Comparison of ENCODE assay signal across 1 fruit fly cellular context in the genomic region with DNA sequence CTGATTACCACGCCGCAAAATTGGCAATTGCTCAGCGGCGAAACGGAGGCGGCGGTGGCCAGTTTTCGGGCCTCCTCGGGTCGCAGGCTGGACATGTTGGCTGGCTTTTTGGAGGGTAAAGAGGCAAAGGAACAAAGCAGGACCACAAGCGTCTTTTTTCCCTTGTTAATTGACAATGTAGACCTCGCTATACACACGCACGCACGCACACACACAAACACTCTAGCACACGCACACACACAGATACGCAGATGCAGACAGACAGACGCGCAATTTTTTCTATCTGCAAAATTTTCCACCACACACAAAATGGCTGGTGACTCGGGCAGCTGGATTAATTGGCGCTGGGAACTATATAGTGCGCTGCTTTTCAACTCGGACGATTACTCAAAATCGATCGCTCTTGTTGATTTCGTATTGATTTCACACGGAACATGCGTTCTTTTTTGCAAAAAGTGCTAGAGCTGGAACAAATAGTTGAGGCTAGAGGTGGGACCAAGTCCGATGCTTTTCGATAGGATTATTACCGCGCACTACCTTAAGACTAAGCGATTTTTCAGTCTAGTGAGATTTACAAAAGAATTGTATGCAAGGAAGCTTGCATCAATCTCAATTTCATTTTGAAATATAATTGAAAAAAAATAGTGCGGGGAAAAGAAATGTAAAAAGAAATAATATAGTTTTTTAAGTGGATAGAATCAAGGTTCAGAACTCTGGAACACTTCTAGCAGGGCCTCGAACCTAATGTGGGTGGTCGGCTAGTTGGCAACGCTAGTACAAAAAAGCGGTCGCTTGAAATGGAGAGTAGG.
A peak's percentile ranks its signal among the peaks of the same experiment; 100 is the strongest.
TF ChIP-seq lines count a peak whose summit lies in the region.

A gene (minus strand): TSS at position 476 of the 809 bp plus-strand sequence.

TF ChIP-seq in whole organism, embryonic, 481 proteins besides CTCF, POLR2A, EP300 and RAD21 (continued from another document and continues in another):
- TF ChIP-seq CG10959 (GFP tag; IDR thresholded peaks at IDR 0.05; lab: Robert Waterston, UW) (no peak), zfh1 (GFP tag; IDR thresholded peaks at IDR 0.05; lab: Robert Waterston, UW) (peak; percentile 15; the same call in 1 of the 3 replicates), kah (GFP tag; optimal IDR thresholded peaks at IDR 0.05; lab: Kevin White, UChicago) (no peak), gcm2 (GFP tag; optimal IDR thresholded peaks at IDR 0.05; lab: Kevin White, UChicago) (no peak), Fer1 (GFP tag; optimal IDR thresholded peaks at IDR 0.05; lab: Kevin White, UChicago) (no peak), chn (GFP tag; optimal IDR thresholded peaks at IDR 0.05; lab: Kevin White, UChicago) (peak; percentile 24), Sin3A (optimal IDR thresholded peaks at IDR 0.05; lab: Kevin White, UChicago) (peak; percentile 90), gcm (GFP tag; optimal IDR thresholded peaks at IDR 0.05; lab: Kevin White, UChicago) (no peak), CG2712 (tag; optimal IDR thresholded peaks at IDR 0.05; lab: Kevin White, UChicago) (peak; percentile 64), Awh (GFP tag; IDR thresholded peaks at IDR 0.05; lab: Robert Waterston, UW) (no peak), CG12659 (GFP tag; optimal IDR thresholded peaks at IDR 0.05; lab: Kevin White, UChicago) (peak; percentile 66), C15 (GFP tag; IDR thresholded peaks at IDR 0.05; lab: Robert Waterston, UW) (no peak), cad (GFP tag; optimal IDR thresholded peaks at IDR 0.05; lab: Kevin White, UChicago) (no peak), ap (GFP tag; IDR thresholded peaks at IDR 0.05; lab: Robert Waterston, UW) (no peak), sqz (GFP tag; optimal IDR thresholded peaks at IDR 0.05; lab: Kevin White, UChicago) (peak; percentile 70), CG4820 (GFP tag; optimal IDR thresholded peaks at IDR 0.05; lab: Kevin White, UChicago) (peak; percentile 17), ro (GFP tag; IDR thresholded peaks at IDR 0.05; lab: Robert Waterston, UW) (no peak), CG16863 (GFP tag; optimal IDR thresholded peaks at IDR 0.05; lab: Kevin White, UChicago) (peak; percentile 16), Ssrp (tag; optimal IDR thresholded peaks at IDR 0.05; lab: Kevin White, UChicago) (peak; percentile 17), sob (GFP tag; IDR thresholded peaks at IDR 0.05; lab: Robert Waterston, UW) (no peak), Mes4 (GFP tag; optimal IDR thresholded peaks at IDR 0.05; lab: Kevin White, UChicago) (no peak), CG8359 (GFP tag; optimal IDR thresholded peaks at IDR 0.05; lab: Kevin White, UChicago; ENCODE audit: borderline replicate concordance) (no peak), Jarid2 (GFP tag; optimal IDR thresholded peaks at IDR 0.05; lab: Kevin White, UChicago) (no peak), CG3407 (GFP tag; optimal IDR thresholded peaks at IDR 0.05; lab: Kevin White, UChicago) (peak; percentile 13), CG11695 (GFP tag; IDR thresholded peaks at IDR 0.05; lab: Robert Waterston, UW) (no peak), pzg (GFP tag; optimal IDR thresholded peaks at IDR 0.05; lab: Kevin White, UChicago) (peak; percentile 61), az2 (GFP tag; optimal IDR thresholded peaks at IDR 0.05; lab: Kevin White, UChicago) (no peak), Aef1 (GFP tag; IDR thresholded peaks at IDR 0.05; lab: Robert Waterston, UW) (0 out of 3 replicates have a peak, but pooled peaks have one; percentile 15), CG6272 (GFP tag; IDR thresholded peaks at IDR 0.05; lab: Robert Waterston, UW) (peak; percentile 54; the same call in 1 of the 2 replicates), lov (optimal IDR thresholded peaks at IDR 0.05; lab: Kevin White, UChicago) (no peak), lov (GFP tag; IDR thresholded peaks at IDR 0.05; lab: Robert Waterston, UW) (no peak), al (GFP tag; IDR thresholded peaks at IDR 0.05; lab: Robert Waterston, UW) (no peak), Atf3 (GFP tag; optimal IDR thresholded peaks at IDR 0.05; lab: Kevin White, UChicago) (no peak), CG9727 (GFP tag; optimal IDR thresholded peaks at IDR 0.05; lab: Kevin White, UChicago) (peak; percentile 44), gce (GFP tag; IDR thresholded peaks at IDR 0.05; lab: Robert Waterston, UW) (no peak), mam (GFP tag; optimal IDR thresholded peaks at IDR 0.05; lab: Kevin White, UChicago) (peak; percentile 46), CG10979 (tag; optimal IDR thresholded peaks at IDR 0.05; lab: Kevin White, UChicago) (peak; percentile 10), Hey (tag; optimal IDR thresholded peaks at IDR 0.05; lab: Kevin White, UChicago) (no peak), unpg (GFP tag; optimal IDR thresholded peaks at IDR 0.05; lab: Kevin White, UChicago) (no peak), ATbp (GFP tag; optimal IDR thresholded peaks at IDR 0.05; lab: Kevin White, UChicago) (no peak), caup (GFP tag; optimal IDR thresholded peaks at IDR 0.05; lab: Kevin White, UChicago; ENCODE audit: severe bottlenecking) (peak; percentile 16), CG34376 (GFP tag; optimal IDR thresholded peaks at IDR 0.05; lab: Kevin White, UChicago) (peak; percentile 35), CG18764 (GFP tag; optimal IDR thresholded peaks at IDR 0.05; lab: Kevin White, UChicago) (no peak), CG6654 (GFP tag; optimal IDR thresholded peaks at IDR 0.05; lab: Kevin White, UChicago) (no peak), ham (GFP tag; IDR thresholded peaks at IDR 0.05; lab: Robert Waterston, UW) (no peak), ato (GFP tag; IDR thresholded peaks at IDR 0.05; lab: Robert Waterston, UW; ENCODE audit: partially characterized antibody) (no peak), Lim3 (GFP tag; IDR thresholded peaks at IDR 0.05; lab: Robert Waterston, UW) (no peak), MTF-1 (GFP tag; optimal IDR thresholded peaks at IDR 0.05; lab: Kevin White, UChicago; ENCODE audit: borderline replicate concordance) (no peak), Gug (GFP tag; IDR thresholded peaks at IDR 0.05; lab: Robert Waterston, UW) (no peak; the same call in 3 of the 4 replicates), D19A (tag; optimal IDR thresholded peaks at IDR 0.05; lab: Kevin White, UChicago) (no peak), vvl (GFP tag; IDR thresholded peaks at IDR 0.05; lab: Robert Waterston, UW) (no peak), B-H1 (GFP tag; IDR thresholded peaks at IDR 0.05; lab: Robert Waterston, UW) (no peak), Deaf1 (tag; optimal IDR thresholded peaks at IDR 0.05; lab: Kevin White, UChicago) (no peak), rib (GFP tag; IDR thresholded peaks at IDR 0.05; lab: Robert Waterston, UW) (peak; percentile 76; the same call in 1 of the 2 replicates), odd (GFP tag; optimal IDR thresholded peaks at IDR 0.05; lab: Kevin White, UChicago) (no peak), dpn (GFP tag; optimal IDR thresholded peaks at IDR 0.05; lab: Kevin White, UChicago) (peak in 1 of 2 experiments; percentile 21), CG8089 (GFP tag; optimal IDR thresholded peaks at IDR 0.05; lab: Kevin White, UChicago) (no peak), en (GFP tag; optimal IDR thresholded peaks at IDR 0.05; lab: Kevin White, UChicago) (no peak), Mrtf (GFP tag; IDR thresholded peaks at IDR 0.05; lab: Robert Waterston, UW) (no peak), CG9609 (GFP tag; optimal IDR thresholded peaks at IDR 0.05; lab: Kevin White, UChicago) (no peak), Ptx1 (GFP tag; IDR thresholded peaks at IDR 0.05; lab: Robert Waterston, UW) (peak; percentile 42), E2f2 (GFP tag; IDR thresholded peaks at IDR 0.05; lab: Robert Waterston, UW) (peak; percentile 35; the same call in 1 of the 2 replicates), danr (GFP tag; IDR thresholded peaks at IDR 0.05; lab: Robert Waterston, UW) (no peak), NC2β (GFP tag; optimal IDR thresholded peaks at IDR 0.05; lab: Kevin White, UChicago) (no peak), eyg (GFP tag; optimal IDR thresholded peaks at IDR 0.05; lab: Kevin White, UChicago) (no peak), Bgb (GFP tag; IDR thresholded peaks at IDR 0.05; lab: Robert Waterston, UW; ENCODE audit: partially characterized antibody) (peak; percentile 62; the same call in 1 of the 2 replicates), CG34422 (GFP tag; IDR thresholded peaks at IDR 0.05; lab: Robert Waterston, UW) (no peak), insv (GFP tag; optimal IDR thresholded peaks at IDR 0.05; lab: Kevin White, UChicago) (peak in 1 of 2 experiments; percentile 43), run (tag; optimal IDR thresholded peaks at IDR 0.05; lab: Kevin White, UChicago) (no peak), fd3F (GFP tag; optimal IDR thresholded peaks at IDR 0.05; lab: Kevin White, UChicago) (no peak), CG4282 (GFP tag; optimal IDR thresholded peaks at IDR 0.05; lab: Kevin White, UChicago) (no peak), Lhr (GFP tag; optimal IDR thresholded peaks at IDR 0.05; lab: Kevin White, UChicago) (peak; percentile 66), CG12769 (tag; optimal IDR thresholded peaks at IDR 0.05; lab: Kevin White, UChicago) (no peak), CG17612 (GFP tag; IDR thresholded peaks at IDR 0.05; lab: Robert Waterston, UW) (no peak), CG13894 (tag; optimal IDR thresholded peaks at IDR 0.05; lab: Kevin White, UChicago) (peak; percentile 25), Pdp1 (GFP tag; optimal IDR thresholded peaks at IDR 0.05; lab: Kevin White, UChicago) (peak; percentile 24 to 31), p53 (GFP tag; optimal IDR thresholded peaks at IDR 0.05; lab: Kevin White, UChicago) (no peak), Lpt (GFP tag; optimal IDR thresholded peaks at IDR 0.05; lab: Kevin White, UChicago) (no peak), TFAM (GFP tag; optimal IDR thresholded peaks at IDR 0.05; lab: Kevin White, UChicago) (no peak), Sox102F (GFP tag; optimal IDR thresholded peaks at IDR 0.05; lab: Kevin White, UChicago) (no peak), CG31224 (GFP tag; IDR thresholded peaks at IDR 0.05; lab: Robert Waterston, UW) (no peak), CG17912 (GFP tag; optimal IDR thresholded peaks at IDR 0.05; lab: Kevin White, UChicago) (no peak), CG7839 (tag; optimal IDR thresholded peaks at IDR 0.05; lab: Kevin White, UChicago) (peak; percentile 31), B-H2 (GFP tag; optimal IDR thresholded peaks at IDR 0.05; lab: Kevin White, UChicago) (peak; percentile 1), CG17328 (GFP tag; IDR thresholded peaks at IDR 0.05; lab: Robert Waterston, UW) (no peak), MESR4 (GFP tag; optimal IDR thresholded peaks at IDR 0.05; lab: Kevin White, UChicago) (peak; percentile 65), sisA (GFP tag; IDR thresholded peaks at IDR 0.05; lab: Robert Waterston, UW) (no peak), CG6683 (GFP tag; optimal IDR thresholded peaks at IDR 0.05; lab: Kevin White, UChicago) (no peak), CG5180 (GFP tag; optimal IDR thresholded peaks at IDR 0.05; lab: Kevin White, UChicago) (no peak), CG11247 (GFP tag; IDR thresholded peaks at IDR 0.05; lab: Robert Waterston, UW) (no peak), sug (tag; optimal IDR thresholded peaks at IDR 0.05; lab: Kevin White, UChicago) (peak; percentile 70), CG15514 (GFP tag; optimal IDR thresholded peaks at IDR 0.05; lab: Kevin White, UChicago) (peak; percentile 66), Elba2 (GFP tag; optimal IDR thresholded peaks at IDR 0.05; lab: Kevin White, UChicago) (no peak), CG4854 (GFP tag; optimal IDR thresholded peaks at IDR 0.05; lab: Kevin White, UChicago) (peak; percentile 94), CG7786 (GFP tag; optimal IDR thresholded peaks at IDR 0.05; lab: Kevin White, UChicago) (peak; percentile 34), Ravus (GFP tag; IDR thresholded peaks at IDR 0.05; lab: Robert Waterston, UW) (no peak), CG12236 (GFP tag; optimal IDR thresholded peaks at IDR 0.05; lab: Kevin White, UChicago) (no peak), CG2875 (GFP tag; optimal IDR thresholded peaks at IDR 0.05; lab: Kevin White, UChicago) (no peak), Adf1 (GFP tag; IDR thresholded peaks at IDR 0.05; lab: Robert Waterston, UW) (no peak), BEAF-32 (GFP tag; optimal IDR thresholded peaks at IDR 0.05; lab: Kevin White, UChicago) (peak; percentile 83), Oli (tag; optimal IDR thresholded peaks at IDR 0.05; lab: Kevin White, UChicago) (no peak), tx (GFP tag; optimal IDR thresholded peaks at IDR 0.05; lab: Kevin White, UChicago) (no peak), CG12071 (GFP tag; optimal IDR thresholded peaks at IDR 0.05; lab: Kevin White, UChicago) (no peak), kay (GFP tag; optimal IDR thresholded peaks at IDR 0.05; lab: Kevin White, UChicago) (no peak), dan (GFP tag; IDR thresholded peaks at IDR 0.05; lab: Robert Waterston, UW) (no peak), disco-r (GFP tag; optimal IDR thresholded peaks at IDR 0.05; lab: Kevin White, UChicago) (no peak), hbn (GFP tag; IDR thresholded peaks at IDR 0.05; lab: Robert Waterston, UW; ENCODE audit: partially characterized antibody) (peak; percentile 53; the same call in 1 of the 2 replicates), nerfin-1 (tag; optimal IDR thresholded peaks at IDR 0.05; lab: Kevin White, UChicago) (peak; percentile 10), CG16779 (GFP tag; IDR thresholded peaks at IDR 0.05; lab: Robert Waterston, UW) (no peak), sens (GFP tag; lab: Kevin White, UChicago) (peak; percentile 86), Ets97D (GFP tag; optimal IDR thresholded peaks at IDR 0.05; lab: Kevin White, UChicago) (peak; percentile 36), CG11398 (GFP tag; optimal IDR thresholded peaks at IDR 0.05; lab: Kevin White, UChicago) (no peak), CG4404 (GFP tag; IDR thresholded peaks at IDR 0.05; lab: Robert Waterston, UW) (no peak; the same call in 1 of the 2 replicates), row (GFP tag; IDR thresholded peaks at IDR 0.05; lab: Robert Waterston, UW) (peak; percentile 77), cato (GFP tag; optimal IDR thresholded peaks at IDR 0.05; lab: Kevin White, UChicago; ENCODE audit: borderline replicate concordance) (no peak), Antp (GFP tag; optimal IDR thresholded peaks at IDR 0.05; lab: Kevin White, UChicago) (peak; percentile 28), CG2116 (GFP tag; optimal IDR thresholded peaks at IDR 0.05; lab: Kevin White, UChicago) (peak; percentile 70), CG17802 (tag; optimal IDR thresholded peaks at IDR 0.05; lab: Kevin White, UChicago) (no peak), CG11696 (GFP tag; IDR thresholded peaks at IDR 0.05; lab: Robert Waterston, UW) (no peak), CG43689 (GFP tag; IDR thresholded peaks at IDR 0.05; lab: Robert Waterston, UW) (no peak), ab (GFP tag; optimal IDR thresholded peaks at IDR 0.05; lab: Kevin White, UChicago) (no peak), CG9932 (GFP tag; IDR thresholded peaks at IDR 0.05; lab: Robert Waterston, UW) (peak; percentile 63), Hr51 (GFP tag; optimal IDR thresholded peaks at IDR 0.05; lab: Kevin White, UChicago) (no peak), CG10209 (GFP tag; optimal IDR thresholded peaks at IDR 0.05; lab: Kevin White, UChicago) (no peak), CG10274 (GFP tag; optimal IDR thresholded peaks at IDR 0.05; lab: Kevin White, UChicago) (no peak)
